Fruit fly (Drosophila melanogaster): ENCODE measurements around the gene JhI-21.
A peak's percentile ranks its signal among the peaks of the same experiment; 100 is the strongest.

The JhI-21 gene

dm6 chr2L:12096396-12096813, 40.6 kb upstream of the JhI-21 start, which contains the start of the genes CG6712 and Mt2 (continued):
- TF ChIP-seq CG15073 (GFP tag; optimal IDR thresholded peaks at IDR 0.05): no peak
- peak; percentile 36; the same call in 1 of the 2 replicates for TF ChIP-seq sob (GFP tag; IDR thresholded peaks at IDR 0.05)
- peak; percentile 26 for TF ChIP-seq CG1603 (tag; optimal IDR thresholded peaks at IDR 0.05)
- no peak for TF ChIP-seq tna (GFP tag; IDR thresholded peaks at IDR 0.05; ENCODE audit: partially characterized antibody)

- no peak for TF ChIP-seq CG12071 (GFP tag; optimal IDR thresholded peaks at IDR 0.05)
- peak; percentile 100 for TF ChIP-seq CG14710 (tag; optimal IDR thresholded peaks at IDR 0.05)
- TF ChIP-seq Sry-δ (GFP tag; optimal IDR thresholded peaks at IDR 0.05): peak; percentile 24
- TF ChIP-seq CG2712 (tag; optimal IDR thresholded peaks at IDR 0.05): peak; percentile 48
- peak; percentile 4 for TF ChIP-seq CG7987 (GFP tag; optimal IDR thresholded peaks at IDR 0.05)
- peak in 1 of 2 experiments; percentile 89 for TF ChIP-seq Pdp1 (GFP tag; optimal IDR thresholded peaks at IDR 0.05)
- peak; percentile 46; the same call in 1 of the 2 replicates for TF ChIP-seq CG13287 (GFP tag; IDR thresholded peaks at IDR 0.05; ENCODE audit: partially characterized antibody)
- TF ChIP-seq BEAF-32 (GFP tag; optimal IDR thresholded peaks at IDR 0.05): peak; percentile 38
- TF ChIP-seq CG4404 (GFP tag; IDR thresholded peaks at IDR 0.05): no peak
- TF ChIP-seq pzg (GFP tag; optimal IDR thresholded peaks at IDR 0.05): peak; percentile 92
- TF ChIP-seq chn (GFP tag; optimal IDR thresholded peaks at IDR 0.05): peak; percentile 44
- no peak for TF ChIP-seq CG11696 (GFP tag; IDR thresholded peaks at IDR 0.05)
- TF ChIP-seq Sin3A (optimal IDR thresholded peaks at IDR 0.05): peak; percentile 24
- TF ChIP-seq Nf-YB (GFP tag; optimal IDR thresholded peaks at IDR 0.05): peak; percentile 14
- TF ChIP-seq Oli (tag; optimal IDR thresholded peaks at IDR 0.05): no peak
- TF ChIP-seq tll (GFP tag; optimal IDR thresholded peaks at IDR 0.05): peak in 1 of 2 experiments; percentile 72
- peak; percentile 64 for TF ChIP-seq Lhr (GFP tag; optimal IDR thresholded peaks at IDR 0.05)
- TF ChIP-seq slou (GFP tag; optimal IDR thresholded peaks at IDR 0.05): no peak
- TF ChIP-seq ftz-f1 (GFP tag; optimal IDR thresholded peaks at IDR 0.05): peak; percentile 70
- peak; percentile 32 for TF ChIP-seq nmo (GFP tag; optimal IDR thresholded peaks at IDR 0.05)
- TF ChIP-seq Scr (GFP tag; IDR thresholded peaks at IDR 0.05; ENCODE audit: partially characterized antibody): peak; percentile 37
- TF ChIP-seq CG12659 (GFP tag; optimal IDR thresholded peaks at IDR 0.05): peak; percentile 51
- peak; percentile 12 for TF ChIP-seq CG12391 (tag; optimal IDR thresholded peaks at IDR 0.05)
- TF ChIP-seq fu2 (GFP tag; optimal IDR thresholded peaks at IDR 0.05): no peak
- peak; percentile 15; the same call in 1 of the 2 replicates for TF ChIP-seq Rfx (GFP tag; IDR thresholded peaks at IDR 0.05)
- no peak for TF ChIP-seq btn (GFP tag; optimal IDR thresholded peaks at IDR 0.05)
- peak; percentile 53 for TF ChIP-seq trem (tag; optimal IDR thresholded peaks at IDR 0.05)
- peak; percentile 56 for TF ChIP-seq CoRest (tag; optimal IDR thresholded peaks at IDR 0.05)
- TF ChIP-seq gfzf (GFP tag; optimal IDR thresholded peaks at IDR 0.05): peak; percentile 90
- TF ChIP-seq Bgb (GFP tag; IDR thresholded peaks at IDR 0.05; ENCODE audit: partially characterized antibody): peak; percentile 56
- TF ChIP-seq CG30020 (tag; optimal IDR thresholded peaks at IDR 0.05): no peak
- peak; percentile 42 for TF ChIP-seq phol (tag; optimal IDR thresholded peaks at IDR 0.05)
- TF ChIP-seq CG10267 (tag; optimal IDR thresholded peaks at IDR 0.05): peak; percentile 58
- peak; percentile 21 for TF ChIP-seq CTCF (GFP tag; optimal IDR thresholded peaks at IDR 0.05)
- peak; percentile 98 for TF ChIP-seq CG9797 (GFP tag; optimal IDR thresholded peaks at IDR 0.05)
- peak; percentile 58 for TF ChIP-seq CG3847 (GFP tag; IDR thresholded peaks at IDR 0.05)
- peak; percentile 7 for TF ChIP-seq NfI (GFP tag; optimal IDR thresholded peaks at IDR 0.05)
- TF ChIP-seq YL-1 (GFP tag; optimal IDR thresholded peaks at IDR 0.05): peak; percentile 72
- TF ChIP-seq CG1529 (GFP tag; optimal IDR thresholded peaks at IDR 0.05): no peak
- TF ChIP-seq E2f2 (GFP tag; IDR thresholded peaks at IDR 0.05): peak; percentile 77
- peak; percentile 4; the same call in 1 of the 3 replicates for TF ChIP-seq sr (GFP tag; IDR thresholded peaks at IDR 0.05)
- peak; percentile 8; the same call in 1 of the 2 replicates for TF ChIP-seq CG42726 (GFP tag; IDR thresholded peaks at IDR 0.05; ENCODE audit: partially characterized antibody)
- no peak for TF ChIP-seq Taf1 (GFP tag; IDR thresholded peaks at IDR 0.05)
- TF ChIP-seq Med (GFP tag): peak; percentile 53
Measured at dm6 chr2L:12093652-12094051, 37.8 kb upstream of the JhI-21 start.
